Worm (Caenorhabditis elegans) whole organism, midembryonic: ENCODE results near the gene srlf-28.

Experiments
- T22C8.4 ChIP-seq: fragments of 200-800 bp; sonication (Bioruptor generic); IDR thresholded peaks from 2 replicates; pipeline ENCODE4 v1.3.6; 2022; ENCODE audit warnings: missing genetic modification characterization, missing compliant biosample characterization
- ref-1 ChIP-seq: fragments of 200-800 bp; sonication (Bioruptor generic); conservative IDR thresholded peaks from 2 replicates; pipeline ENCODE4 v1.3.6; 2022; ENCODE audit warnings: missing genetic modification reagents, missing genetic modification characterization, missing compliant biosample characterization
- ztf-23 ChIP-seq: fragments of 200-800 bp; sonication (Bioruptor generic); IDR thresholded peaks from 2 replicates; pipeline ENCODE4 v1.3.6; 2022; ENCODE audit warnings: missing genetic modification reagents, missing genetic modification characterization, missing compliant biosample characterization
- ztf-29 ChIP-seq: fragments of 200-800 bp; sonication (Bioruptor generic); IDR thresholded peaks from 2 replicates; pipeline ENCODE4 v1.3.6; 2022; ENCODE audit warnings: missing genetic modification reagents, missing genetic modification characterization, missing compliant biosample characterization

DNA sequence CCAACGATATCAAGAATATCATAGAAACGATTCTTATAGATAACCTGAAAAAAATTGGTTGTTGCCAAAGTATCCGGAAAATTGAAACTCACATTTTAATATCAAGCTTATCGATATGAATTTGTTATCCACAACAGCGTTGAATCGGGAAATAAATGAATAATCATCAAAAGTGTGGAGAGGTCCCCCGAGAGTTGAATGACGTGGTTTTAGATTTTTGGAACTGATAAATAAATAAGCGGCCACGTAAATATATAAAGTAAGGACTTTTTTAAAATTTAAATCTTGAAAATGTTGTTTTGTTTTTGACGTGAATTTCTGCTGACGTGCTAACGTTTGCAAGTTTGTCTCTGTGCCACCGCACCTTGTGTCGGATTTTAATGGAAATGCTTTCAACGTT is 9.3 kb downstream of the srlf-28 start, which contains the start of gene Y67A10A.3:
- TF ChIP-seq ztf-29 (no peak), ref-1 (GFP tag; lab: Robert Waterston, UW) (no peak), T22C8.4 (GFP tag; lab: Robert Waterston, UW) (no peak), ztf-23 (no peak)
